Fruit fly (Drosophila melanogaster) whole organism, embryonic: ENCODE results near the gene CG14402.
A peak's percentile ranks its signal among the peaks of the same experiment; 100 is the strongest.

Experiments
- BEAF-32 ChIP-seq: fragments of 200-800 bp; sonication (Bioruptor generic); optimal IDR thresholded peaks from 3 replicates; lab custom pipeline; 2017; ENCODE audit warnings: missing biosample characterization, missing genetic modification characterization, mild to moderate bottlenecking, moderate library complexity, missing genetic modification reagents
- Bdp1 ChIP-seq: fragments of 200-800 bp; sonication (Bioruptor generic); optimal IDR thresholded peaks from 3 replicates; lab custom pipeline; 2016; ENCODE audit warnings: missing biosample characterization, missing genetic modification characterization
- CG10267 ChIP-seq: fragments of 200-800 bp; sonication (Bioruptor generic); optimal IDR thresholded peaks from 2 replicates; lab custom pipeline; 2018; ENCODE audit warnings: missing biosample characterization, mild to moderate bottlenecking, missing genetic modification characterization, moderate library complexity
- CG11456 ChIP-seq: fragments of 200-800 bp; sonication (Bioruptor generic); IDR thresholded peaks from 3 replicates; pipeline ENCODE4 v1.3.6; 2022; ENCODE audit warnings: missing biosample characterization, missing genetic modification characterization
- CG12236 ChIP-seq: fragments of 200-800 bp; sonication (Bioruptor generic); optimal IDR thresholded peaks from 2 replicates; lab custom pipeline; 2016; ENCODE audit warnings: missing biosample characterization, missing genetic modification characterization
- CG1233 ChIP-seq: fragments of 200-800 bp; sonication (Bioruptor generic); optimal IDR thresholded peaks from 4 replicates; lab custom pipeline; 2018; ENCODE audit warnings: missing biosample characterization, mild to moderate bottlenecking, missing genetic modification characterization
- CG13424 ChIP-seq: fragments of 200-800 bp; sonication (Bioruptor generic); optimal IDR thresholded peaks from 2 replicates; lab custom pipeline; 2019; ENCODE audit warnings: missing biosample characterization, mild to moderate bottlenecking, missing genetic modification characterization, moderate library complexity
- CG14965 ChIP-seq: fragments of 200-800 bp; sonication (Bioruptor generic); optimal IDR thresholded peaks from 2 replicates; lab custom pipeline; 2016; ENCODE audit warnings: missing biosample characterization, missing genetic modification characterization, borderline replicate concordance
- CG15073 ChIP-seq: fragments of 200-800 bp; sonication (Bioruptor generic); optimal IDR thresholded peaks from 2 replicates; lab custom pipeline; 2016; ENCODE audit warnings: missing biosample characterization, missing genetic modification characterization
- CG1529 ChIP-seq: fragments of 200-800 bp; sonication (Bioruptor generic); optimal IDR thresholded peaks from 3 replicates; lab custom pipeline; 2018; ENCODE audit warnings: missing biosample characterization, missing genetic modification characterization
- CG17186 ChIP-seq: fragments of 200-800 bp; sonication (Bioruptor generic); optimal IDR thresholded peaks from 3 replicates; lab custom pipeline; 2017; ENCODE audit warnings: missing biosample characterization, missing genetic modification reagents, missing genetic modification characterization
- CG17328 ChIP-seq: fragments of 200-800 bp; sonication (Bioruptor generic); IDR thresholded peaks from 2 replicates; pipeline ENCODE4 v1.3.6; 2022; ENCODE audit warnings: missing biosample characterization, missing genetic modification characterization
- CG17385 ChIP-seq: fragments of 200-800 bp; sonication (Bioruptor generic); optimal IDR thresholded peaks from 3 replicates; lab custom pipeline; 2018; ENCODE audit warnings: missing biosample characterization, mild to moderate bottlenecking, missing genetic modification characterization
- CG17568 ChIP-seq: fragments of 200-800 bp; sonication (Bioruptor generic); optimal IDR thresholded peaks from 2 replicates; lab custom pipeline; 2018; ENCODE audit warnings: missing biosample characterization, mild to moderate bottlenecking, missing genetic modification characterization, moderate library complexity
- CG1832 ChIP-seq: fragments of 200-800 bp; sonication (Bioruptor generic); optimal IDR thresholded peaks from 2 replicates; lab custom pipeline; 2017; ENCODE audit warnings: missing biosample characterization, mild to moderate bottlenecking, missing genetic modification characterization, inconsistent platforms
- CG18764 ChIP-seq: fragments of 200-800 bp; sonication (Bioruptor generic); optimal IDR thresholded peaks from 3 replicates; lab custom pipeline; 2016; ENCODE audit warnings: missing biosample characterization, missing genetic modification characterization
- CG2116 ChIP-seq: fragments of 200-800 bp; sonication (Bioruptor generic); optimal IDR thresholded peaks from 3 replicates; lab custom pipeline; 2018; ENCODE audit warnings: missing biosample characterization, mild to moderate bottlenecking, missing genetic modification characterization
- CG2129 ChIP-seq: fragments of 200-800 bp; sonication (Bioruptor generic); IDR thresholded peaks from 2 replicates; pipeline ENCODE4 v1.3.6; 2022; ENCODE audit warnings: missing biosample characterization, missing genetic modification characterization; ENCODE audit not compliant: partially characterized antibody
- CG2199 ChIP-seq: fragments of 200-800 bp; sonication (Bioruptor generic); IDR thresholded peaks from 3 replicates; pipeline ENCODE4 v1.3.6; 2022; ENCODE audit warnings: missing biosample characterization, missing genetic modification characterization
- CG42726 ChIP-seq: fragments of 200-800 bp; sonication (Bioruptor generic); IDR thresholded peaks from 2 replicates; pipeline ENCODE4 v1.3.6; 2022; ENCODE audit warnings: missing biosample characterization, missing genetic modification characterization; ENCODE audit not compliant: partially characterized antibody
- CG6272 ChIP-seq: fragments of 200-800 bp; sonication (Bioruptor generic); IDR thresholded peaks from 2 replicates; pipeline ENCODE4 v1.3.6; 2022; ENCODE audit warnings: missing biosample characterization, missing genetic modification characterization
- CG6654 ChIP-seq: fragments of 200-800 bp; sonication (Bioruptor generic); optimal IDR thresholded peaks from 2 replicates; lab custom pipeline; 2017; ENCODE audit warnings: missing biosample characterization, mild to moderate bottlenecking, missing genetic modification characterization
- CG7556 ChIP-seq: fragments of 200-800 bp; sonication (Bioruptor generic); optimal IDR thresholded peaks from 2 replicates; lab custom pipeline; 2017; ENCODE audit warnings: missing biosample characterization, mild to moderate bottlenecking, missing genetic modification characterization
- CG7786 ChIP-seq: fragments of 200-800 bp; sonication (Bioruptor generic); optimal IDR thresholded peaks from 2 replicates; lab custom pipeline; 2016; ENCODE audit warnings: missing biosample characterization, missing genetic modification characterization
- Deaf1 ChIP-seq: fragments of 200-800 bp; optimal IDR thresholded peaks from 3 replicates; lab custom pipeline; 2019; ENCODE audit warnings: missing biosample characterization, mild to moderate bottlenecking, missing genetic modification characterization, moderate library complexity
- GATAe ChIP-seq: fragments of 200-800 bp; sonication (Bioruptor generic); conservative IDR thresholded peaks from 2 replicates; pipeline ENCODE4 v1.3.6; 2022; ENCODE audit warnings: missing biosample characterization, missing genetic modification characterization
- Lpt ChIP-seq: fragments of >200 bp; optimal IDR thresholded peaks from 2 replicates; lab custom pipeline; 2018; ENCODE audit warnings: missing biosample characterization, missing genetic modification characterization
- Mes4 ChIP-seq: fragments of 200-800 bp; sonication (Bioruptor generic); optimal IDR thresholded peaks from 2 replicates; lab custom pipeline; 2016; ENCODE audit warnings: missing biosample characterization, missing genetic modification characterization
- NfI ChIP-seq: fragments of 200-800 bp; sonication (Bioruptor generic); optimal IDR thresholded peaks from 3 replicates; lab custom pipeline; 2018; ENCODE audit warnings: missing biosample characterization, mild to moderate bottlenecking, missing genetic modification characterization, moderate library complexity
- Rfx ChIP-seq: fragments of 200-800 bp; sonication (Bioruptor generic); IDR thresholded peaks from 2 replicates; pipeline ENCODE4 v1.3.6; 2022; ENCODE audit warnings: missing biosample characterization, missing genetic modification characterization
- Rx ChIP-seq: fragments of 200-800 bp; sonication (Bioruptor generic); IDR thresholded peaks from 2 replicates; pipeline ENCODE4 v1.3.6; 2022; ENCODE audit warnings: missing biosample characterization, missing genetic modification characterization
- Sox100B ChIP-seq: fragments of 200-800 bp; sonication (Bioruptor generic); optimal IDR thresholded peaks from 3 replicates; lab custom pipeline; 2018; ENCODE audit warnings: missing biosample characterization, mild to moderate bottlenecking, missing genetic modification characterization
- TFAM ChIP-seq: fragments of 200-800 bp; sonication (Bioruptor generic); optimal IDR thresholded peaks from 2 replicates; lab custom pipeline; 2017; ENCODE audit warnings: missing biosample characterization, missing genetic modification characterization, inconsistent platforms
- amos ChIP-seq: fragments of 200-800 bp; sonication (Bioruptor generic); IDR thresholded peaks from 2 replicates; pipeline ENCODE4 v1.3.6; 2022; ENCODE audit warnings: missing biosample characterization, missing genetic modification characterization; ENCODE audit not compliant: partially characterized antibody
- ap ChIP-seq: fragments of 200-800 bp; sonication (Bioruptor generic); IDR thresholded peaks from 2 replicates; pipeline ENCODE4 v1.3.6; 2022; ENCODE audit warnings: missing biosample characterization, missing genetic modification characterization
- ash1 ChIP-seq: fragments of 200-800 bp; sonication (Bioruptor generic); optimal IDR thresholded peaks from 2 replicates; lab custom pipeline; 2018; ENCODE audit warnings: missing biosample characterization, mild to moderate bottlenecking, missing genetic modification characterization
- az2 ChIP-seq: fragments of 200-800 bp; sonication (Bioruptor generic); optimal IDR thresholded peaks from 3 replicates; lab custom pipeline; 2016; ENCODE audit warnings: missing biosample characterization, missing genetic modification characterization
- bcd ChIP-seq: fragments of 200-800 bp; sonication (Bioruptor generic); optimal IDR thresholded peaks from 2 replicates; lab custom pipeline; 2017; ENCODE audit warnings: missing biosample characterization, mild to moderate bottlenecking, missing genetic modification characterization
- chinmo ChIP-seq: fragments of 200-800 bp; sonication (Bioruptor generic); IDR thresholded peaks from 4 replicates; pipeline ENCODE4 v1.3.6; 2022; ENCODE audit warnings: missing biosample characterization, missing genetic modification characterization; ENCODE audit not compliant: partially characterized antibody
- h ChIP-seq: fragments of >200 bp; optimal IDR thresholded peaks from 2 replicates; lab custom pipeline; 2017
- jumu ChIP-seq: fragments of 200-800 bp; sonication (Bioruptor generic); optimal IDR thresholded peaks from 3 replicates; lab custom pipeline; 2016; ENCODE audit warnings: missing biosample characterization, missing genetic modification characterization
- lmd ChIP-seq: fragments of 200-800 bp; sonication (Bioruptor generic); IDR thresholded peaks from 2 replicates; pipeline ENCODE4 v1.3.6; 2022; ENCODE audit warnings: missing biosample characterization, missing genetic modification characterization
- nau ChIP-seq: fragments of 200-800 bp; sonication (Bioruptor generic); optimal IDR thresholded peaks from 3 replicates; lab custom pipeline; 2017; ENCODE audit warnings: missing biosample characterization, mild to moderate bottlenecking, missing genetic modification characterization, missing genetic modification reagents
- oc ChIP-seq: fragments of 200-800 bp; sonication (Bioruptor generic); optimal IDR thresholded peaks from 2 replicates; lab custom pipeline; 2018; ENCODE audit warnings: missing biosample characterization, mild to moderate bottlenecking, missing genetic modification characterization, moderate library complexity
- pita ChIP-seq: fragments of 200-800 bp; sonication (Bioruptor generic); optimal IDR thresholded peaks from 2 replicates; lab custom pipeline; 2017; ENCODE audit warnings: missing biosample characterization, mild to moderate bottlenecking, missing genetic modification characterization
- pum ChIP-seq: fragments of 200-800 bp; sonication (Bioruptor generic); optimal IDR thresholded peaks from 2 replicates; lab custom pipeline; 2016; ENCODE audit warnings: missing biosample characterization, missing genetic modification characterization
- rib ChIP-seq: fragments of 200-800 bp; sonication (Bioruptor generic); IDR thresholded peaks from 2 replicates; pipeline ENCODE4 v1.3.6; 2022; ENCODE audit warnings: missing biosample characterization, missing genetic modification characterization
- sd ChIP-seq: fragments of 200-800 bp; sonication (Bioruptor generic); optimal IDR thresholded peaks from 3 replicates; lab custom pipeline; 2018; ENCODE audit warnings: missing biosample characterization, mild to moderate bottlenecking, missing genetic modification characterization, moderate library complexity
- sisA ChIP-seq: fragments of 200-800 bp; sonication (Bioruptor generic); IDR thresholded peaks from 2 replicates; pipeline ENCODE4 v1.3.6; 2022; ENCODE audit warnings: missing biosample characterization, missing genetic modification characterization
- so ChIP-seq: fragments of 200-800 bp; sonication (Bioruptor generic); IDR thresholded peaks from 3 replicates; pipeline ENCODE4 v1.3.6; 2022; ENCODE audit warnings: missing biosample characterization, missing genetic modification characterization

Gene CG14402

DNA sequence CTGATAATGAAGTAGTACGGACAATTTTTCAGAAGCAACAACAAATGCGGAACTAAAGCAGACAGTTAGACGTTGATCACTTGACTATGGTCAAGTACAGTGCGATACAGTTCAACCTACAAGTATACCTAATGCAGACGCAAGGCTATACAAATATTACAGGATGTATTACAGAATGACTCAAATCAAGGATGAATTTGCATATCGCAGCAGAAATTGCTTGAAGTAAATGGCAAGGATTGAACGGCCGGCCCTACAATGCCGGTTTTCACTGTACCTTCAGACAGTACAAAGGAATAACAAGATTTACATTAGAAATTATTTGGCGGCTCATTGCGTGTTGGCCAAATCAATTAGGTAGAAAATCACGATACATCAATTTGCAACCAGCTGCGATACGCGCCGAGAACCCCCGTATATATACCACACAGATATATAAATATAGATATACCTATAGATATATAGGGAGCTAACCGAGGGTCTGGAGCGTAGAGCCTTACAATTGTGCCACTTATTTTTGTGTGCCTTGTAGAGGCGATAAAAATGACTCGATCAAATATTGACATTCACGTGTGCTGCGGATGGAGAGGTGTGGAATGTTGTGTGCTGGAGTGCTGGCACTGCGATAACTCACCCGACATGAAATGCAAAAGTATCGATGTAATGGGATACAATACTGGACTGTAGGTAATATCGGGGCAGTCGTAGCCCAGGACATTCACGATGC, 32.4 kb downstream of the CG14402 start (continued):
- no peak for TF ChIP-seq pita
- peak; percentile 12 for TF ChIP-seq NfI (GFP tag; lab: Kevin White, UChicago)
- TF ChIP-seq CG1233, result no peak
- no peak for TF ChIP-seq CG6272 (GFP tag; lab: Robert Waterston, UW)
- TF ChIP-seq CG42726 (GFP tag; lab: Robert Waterston, UW), result no peak
- TF ChIP-seq Rx (GFP tag; lab: Robert Waterston, UW), result no peak
- TF ChIP-seq sisA (GFP tag; lab: Robert Waterston, UW), result peak; percentile 55
- TF ChIP-seq h (lab: Kevin White, UChicago), result no peak
- peak; percentile 22 for TF ChIP-seq sd (tag; lab: Kevin White, UChicago)
- no peak; the same call in 2 of the 3 replicates for TF ChIP-seq CG11456 (GFP tag; lab: Robert Waterston, UW)
- no peak for TF ChIP-seq Mes4
- peak; percentile 55 for TF ChIP-seq CG7786 (GFP tag; lab: Kevin White, UChicago)
- no peak for TF ChIP-seq CG14965
- TF ChIP-seq Bdp1 (GFP tag; lab: Kevin White, UChicago), result no peak
- peak; percentile 55 for TF ChIP-seq jumu (GFP tag; lab: Kevin White, UChicago)
- no peak for TF ChIP-seq CG17385
- no peak for TF ChIP-seq CG2116 (GFP tag; lab: Kevin White, UChicago)
- TF ChIP-seq CG2129 (GFP tag; lab: Robert Waterston, UW), result no peak
- no peak for TF ChIP-seq CG6654 (GFP tag; lab: Kevin White, UChicago)
- no peak for TF ChIP-seq CG2199 (GFP tag; lab: Robert Waterston, UW)
- no peak for TF ChIP-seq CG13424 (tag; lab: Kevin White, UChicago)
- peak; percentile 74 for TF ChIP-seq rib (GFP tag; lab: Robert Waterston, UW)
- TF ChIP-seq ap (GFP tag; lab: Robert Waterston, UW), result no peak
- no peak for TF ChIP-seq nau (GFP tag; lab: Kevin White, UChicago)
- no peak for TF ChIP-seq CG12236 (GFP tag; lab: Kevin White, UChicago)
- TF ChIP-seq CG7556, result peak; percentile 60
- TF ChIP-seq GATAe, result no peak
- no peak for TF ChIP-seq CG17568 (GFP tag; lab: Kevin White, UChicago)
- no peak for TF ChIP-seq amos (GFP tag; lab: Robert Waterston, UW)
- TF ChIP-seq Lpt (GFP tag; lab: Kevin White, UChicago), result no peak
- TF ChIP-seq CG1529 (GFP tag; lab: Kevin White, UChicago), result no peak
- peak; percentile 85 for TF ChIP-seq Rfx (GFP tag; lab: Robert Waterston, UW)
- TF ChIP-seq pum, result peak; percentile 23
- no peak for TF ChIP-seq CG15073 (GFP tag; lab: Kevin White, UChicago)
- TF ChIP-seq Sox100B, result peak; percentile 45
- no peak for TF ChIP-seq TFAM
- TF ChIP-seq CG1832 (GFP tag; lab: Kevin White, UChicago), result no peak
- no peak for TF ChIP-seq Deaf1
- TF ChIP-seq so (GFP tag; lab: Robert Waterston, UW), result 0 out of 3 replicates have a peak, but pooled peaks have one; percentile 17
- TF ChIP-seq bcd (GFP tag; lab: Kevin White, UChicago), result peak; percentile 50
- TF ChIP-seq BEAF-32 (GFP tag; lab: Kevin White, UChicago), result no peak
- no peak for TF ChIP-seq chinmo
- peak; percentile 48 for TF ChIP-seq CG17328 (GFP tag; lab: Robert Waterston, UW)
- no peak for TF ChIP-seq CG10267
- no peak for TF ChIP-seq CG17186 (GFP tag; lab: Kevin White, UChicago)
- TF ChIP-seq az2, result peak; percentile 35
- no peak for TF ChIP-seq oc (tag; lab: Kevin White, UChicago)
- peak; percentile 71; the same call in 1 of the 2 replicates for TF ChIP-seq lmd
- TF ChIP-seq CG18764 (GFP tag; lab: Kevin White, UChicago), result peak; percentile 17
- no peak for TF ChIP-seq ash1 (GFP tag; lab: Kevin White, UChicago)
